Worm (Caenorhabditis elegans) whole organism, L3 larva: ENCODE measurements around the gene dsh-1.
A peak's percentile ranks its signal among the peaks of the same experiment; 100 is the strongest.

Experiments used
- R02D3.7 ChIP-seq: fragments of 150-350 bp; optimal IDR thresholded peaks from 2 replicates; lab custom pipeline; 2014; ENCODE audit warnings: missing biosample characterization, missing genetic modification characterization
- ZK546.5 ChIP-seq: sonication (generic microtip); optimal IDR thresholded peaks from 2 replicates; lab custom pipeline; 2017; ENCODE audit warnings: missing biosample characterization, missing genetic modification characterization
- aly-2 ChIP-seq: fragments of 150-350 bp; optimal IDR thresholded peaks from 2 replicates; lab custom pipeline; 2014; ENCODE audit warnings: missing biosample characterization, missing genetic modification characterization
- ama-1 ChIP-seq: fragments of 150-350 bp; optimal IDR thresholded peaks from 2 replicates; lab custom pipeline; 2018
- ceh-16 ChIP-seq: sonication (generic microtip); optimal IDR thresholded peaks from 2 replicates; lab custom pipeline; 2017; ENCODE audit warnings: missing biosample characterization, missing genetic modification characterization
- ceh-28 ChIP-seq: fragments of 150-350 bp; optimal IDR thresholded peaks from 2 replicates; lab custom pipeline; 2014; ENCODE audit warnings: missing biosample characterization, missing genetic modification reagents, missing genetic modification characterization
- ceh-82 ChIP-seq: fragments of 150-350 bp; optimal IDR thresholded peaks from 2 replicates; lab custom pipeline; 2014; ENCODE audit warnings: missing biosample characterization, missing genetic modification characterization
- ceh-9 ChIP-seq: sonication (generic microtip); optimal IDR thresholded peaks from 2 replicates; lab custom pipeline; 2018; ENCODE audit warnings: missing biosample characterization, missing genetic modification characterization
- daf-12 ChIP-seq: fragments of 150-350 bp; optimal IDR thresholded peaks from 2 replicates; lab custom pipeline; 2014; ENCODE audit warnings: missing biosample characterization, missing genetic modification reagents, missing genetic modification characterization
- egl-5 ChIP-seq: fragments of 150-350 bp; optimal IDR thresholded peaks from 2 replicates; lab custom pipeline; 2017; ENCODE audit warnings: missing biosample characterization, missing genetic modification reagents, missing genetic modification characterization, inconsistent platforms
- elt-1 ChIP-seq: fragments of 150-350 bp; optimal IDR thresholded peaks from 2 replicates; lab custom pipeline; 2014; ENCODE audit warnings: missing biosample characterization, missing genetic modification characterization
- elt-2 ChIP-seq: sonication (generic microtip); optimal IDR thresholded peaks from 2 replicates; lab custom pipeline; 2016; ENCODE audit warnings: missing genetic modification reagents, mild to moderate bottlenecking, missing genetic modification characterization, missing compliant biosample characterization
- elt-3 ChIP-seq, 3 experiments: fragments of 150-350 bp in 1 of 3; sonication (generic microtip) in 2 of 3; optimal IDR thresholded peaks; 2 replicates in 2 of 3; 4 replicates in 1 of 3; lab custom pipeline; 2014 to 2017; ENCODE audit warnings: missing biosample characterization in 3 of 3, missing genetic modification characterization in 3 of 3
- fkh-10 ChIP-seq: sonication (generic microtip); optimal IDR thresholded peaks from 2 replicates; lab custom pipeline; 2017; ENCODE audit warnings: missing biosample characterization, missing genetic modification reagents, missing genetic modification characterization
- fos-1 ChIP-seq: fragments of 150-350 bp; optimal IDR thresholded peaks from 2 replicates; lab custom pipeline; 2014; ENCODE audit warnings: missing biosample characterization, missing genetic modification characterization
- hmg-11 ChIP-seq: sonication (generic microtip); optimal IDR thresholded peaks from 2 replicates; lab custom pipeline; 2016; ENCODE audit warnings: missing genetic modification characterization, missing compliant biosample characterization
- jun-1 ChIP-seq: fragments of 150-350 bp; optimal IDR thresholded peaks from 2 replicates; lab custom pipeline; 2014; ENCODE audit warnings: missing biosample characterization, missing genetic modification reagents, missing genetic modification characterization
- lin-15B ChIP-seq: fragments of 150-350 bp; optimal IDR thresholded peaks from 2 replicates; lab custom pipeline; 2014; ENCODE audit warnings: missing biosample characterization, missing genetic modification characterization
- lin-39 ChIP-seq: fragments of 150-350 bp; optimal IDR thresholded peaks from 2 replicates; lab custom pipeline; 2018; ENCODE audit warnings: missing biosample characterization, missing genetic modification reagents, missing genetic modification characterization
- lsy-12 ChIP-seq: sonication (generic microtip); optimal IDR thresholded peaks from 2 replicates; lab custom pipeline; 2016; ENCODE audit warnings: mild to moderate bottlenecking, missing genetic modification characterization, missing compliant biosample characterization
- mml-1 ChIP-seq: fragments of 150-350 bp; sonication (generic microtip); optimal IDR thresholded peaks from 3 replicates; lab custom pipeline; 2014; ENCODE audit warnings: missing biosample characterization, missing genetic modification characterization
- nhr-11 ChIP-seq: fragments of 150-350 bp; optimal IDR thresholded peaks from 2 replicates; lab custom pipeline; 2014; ENCODE audit warnings: missing biosample characterization, missing genetic modification characterization
- nhr-237 ChIP-seq: fragments of 150-350 bp; optimal IDR thresholded peaks from 2 replicates; lab custom pipeline; 2014; ENCODE audit warnings: missing biosample characterization, missing genetic modification characterization
- nhr-28 ChIP-seq: fragments of 150-350 bp; optimal IDR thresholded peaks from 2 replicates; lab custom pipeline; 2014; ENCODE audit warnings: missing biosample characterization, missing genetic modification characterization
- nhr-43 ChIP-seq: sonication (generic microtip); optimal IDR thresholded peaks from 2 replicates; lab custom pipeline; 2016; ENCODE audit warnings: mild to moderate bottlenecking, missing genetic modification characterization, missing compliant biosample characterization; ENCODE audit not compliant: poor library complexity, severe bottlenecking
- nhr-76 ChIP-seq: fragments of 150-350 bp; sonication (generic microtip); optimal IDR thresholded peaks from 5 replicates; lab custom pipeline; 2014; ENCODE audit warnings: missing biosample characterization, missing genetic modification characterization
- nhr-77 ChIP-seq: fragments of 150-350 bp; optimal IDR thresholded peaks from 2 replicates; lab custom pipeline; 2014; ENCODE audit warnings: missing biosample characterization, missing genetic modification characterization
- pha-4 ChIP-seq: fragments of 150-350 bp; optimal IDR thresholded peaks from 2 replicates; lab custom pipeline; 2014; ENCODE audit warnings: missing biosample characterization, missing genetic modification reagents, missing genetic modification characterization
- pqm-1 ChIP-seq: fragments of 150-350 bp; optimal IDR thresholded peaks from 2 replicates; lab custom pipeline; 2017; ENCODE audit warnings: missing biosample characterization, missing genetic modification characterization, inconsistent platforms
- sea-2 ChIP-seq: fragments of 150-350 bp; sonication (generic microtip); optimal IDR thresholded peaks from 4 replicates; lab custom pipeline; 2014; ENCODE audit warnings: missing biosample characterization, missing genetic modification reagents, missing genetic modification characterization
- skn-1 ChIP-seq: fragments of 150-350 bp; optimal IDR thresholded peaks from 2 replicates; lab custom pipeline; 2014; ENCODE audit warnings: missing biosample characterization, missing genetic modification characterization
- snpc-4 ChIP-seq: fragments of 150-350 bp; optimal IDR thresholded peaks from 2 replicates; lab custom pipeline; 2014; ENCODE audit warnings: missing biosample characterization, missing genetic modification characterization
- unc-39 ChIP-seq: sonication (generic microtip); optimal IDR thresholded peaks from 4 replicates; lab custom pipeline; 2017; ENCODE audit warnings: missing biosample characterization, missing genetic modification characterization
- unc-62 ChIP-seq: fragments of 150-350 bp; sonication (generic microtip); optimal IDR thresholded peaks from 4 replicates; lab custom pipeline; 2014; ENCODE audit warnings: missing biosample characterization, missing genetic modification reagents, missing genetic modification characterization
- ztf-11 ChIP-seq: fragments of 150-350 bp; optimal IDR thresholded peaks from 2 replicates; lab custom pipeline; 2014; ENCODE audit warnings: missing biosample characterization, missing genetic modification characterization
- ztf-4 ChIP-seq: fragments of 150-350 bp; optimal IDR thresholded peaks from 2 replicates; lab custom pipeline; 2014; ENCODE audit warnings: missing biosample characterization, missing genetic modification characterization

dsh-1 gene

DNA sequence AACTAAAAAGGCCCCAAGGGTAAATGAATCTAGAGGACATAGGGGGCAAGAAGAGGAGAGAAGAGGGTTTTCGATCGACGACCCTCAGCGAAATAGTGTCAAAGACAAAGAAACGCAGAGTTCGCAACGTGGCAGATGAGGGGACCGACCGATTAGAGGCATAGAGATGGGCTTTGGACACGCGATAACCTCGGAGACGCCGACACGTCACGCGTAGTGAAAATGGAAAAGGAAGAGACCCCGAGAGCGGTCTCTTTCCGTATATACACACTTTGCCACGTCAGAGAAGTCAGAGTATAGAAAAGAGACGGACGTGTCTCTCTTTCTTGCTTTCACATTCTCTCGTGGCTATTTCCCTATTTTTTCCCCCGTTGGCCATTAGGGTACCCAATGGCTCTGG is 43.7 kb downstream of the dsh-1 start (continued):
- TF ChIP-seq nhr-77 (tag; lab: Kevin White, UChicago) (no peak), pqm-1 (tag; lab: Kevin White, UChicago) (no peak), elt-3 (tag; optimal IDR thresholded peaks at IDR 0.05; lab: Kevin White, UChicago) (no peak), ceh-82 (tag; lab: Kevin White, UChicago) (no peak)

DNA sequence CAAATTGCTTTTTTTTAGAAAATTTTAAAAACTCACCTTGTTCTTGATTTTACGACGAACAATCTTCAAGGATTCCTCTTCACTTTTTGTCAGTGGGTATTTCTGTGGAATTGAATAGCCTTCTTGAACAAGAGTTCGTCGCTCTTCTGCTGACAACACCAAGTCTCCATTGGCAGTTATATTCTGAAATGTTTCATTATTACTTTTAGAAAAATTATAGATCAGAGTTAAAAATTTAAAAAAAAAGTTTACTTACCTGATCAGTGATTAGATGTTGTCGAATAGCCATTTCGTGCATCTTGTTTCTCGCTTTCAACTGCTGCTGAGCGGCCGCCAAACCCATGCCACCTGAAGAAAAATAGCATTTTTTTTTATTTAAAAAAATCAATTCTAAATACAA is 44.9 kb downstream of the dsh-1 start:
- TF ChIP-seq ama-1 (lab: Kevin White, UChicago): peak; percentile 48
- no peak for TF ChIP-seq ztf-4 (tag; lab: Kevin White, UChicago)
- TF ChIP-seq, all 47 proteins: peak for 1

DNA sequence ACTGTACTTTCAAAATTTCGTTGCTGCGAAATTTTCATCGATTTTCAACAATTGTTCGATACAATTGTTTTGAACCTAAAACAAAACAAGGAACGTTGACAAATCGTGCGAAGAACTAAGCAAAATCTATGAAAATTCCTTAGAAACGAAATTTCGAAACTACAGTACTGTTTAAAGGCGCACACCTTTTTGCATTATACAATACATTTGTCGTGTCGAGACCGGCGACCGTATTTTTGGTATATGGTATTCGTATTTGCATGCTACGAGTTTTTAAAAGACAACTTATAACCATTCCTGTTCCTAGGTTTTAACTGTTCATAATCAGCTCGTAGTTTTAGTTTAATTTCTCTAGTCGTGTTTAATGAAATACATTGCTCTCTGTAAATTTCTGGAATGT is 46.6 kb downstream of the dsh-1 start:
- TF ChIP-seq nhr-237 (tag; lab: Kevin White, UChicago): no peak
- no peak for TF ChIP-seq daf-12
- no peak for TF ChIP-seq pqm-1 (tag; lab: Kevin White, UChicago)
- no peak for TF ChIP-seq nhr-77 (tag; lab: Kevin White, UChicago)
- TF ChIP-seq ama-1 (lab: Kevin White, UChicago): peak; percentile 23
- TF ChIP-seq egl-5 (tag; lab: Kevin White, UChicago): no peak
- TF ChIP-seq unc-62: no peak
- peak; percentile 28 for TF ChIP-seq elt-2 (tag; lab: Kevin White, UChicago)
- peak; percentile 36 for TF ChIP-seq nhr-43 (tag; lab: Kevin White, UChicago)

DNA sequence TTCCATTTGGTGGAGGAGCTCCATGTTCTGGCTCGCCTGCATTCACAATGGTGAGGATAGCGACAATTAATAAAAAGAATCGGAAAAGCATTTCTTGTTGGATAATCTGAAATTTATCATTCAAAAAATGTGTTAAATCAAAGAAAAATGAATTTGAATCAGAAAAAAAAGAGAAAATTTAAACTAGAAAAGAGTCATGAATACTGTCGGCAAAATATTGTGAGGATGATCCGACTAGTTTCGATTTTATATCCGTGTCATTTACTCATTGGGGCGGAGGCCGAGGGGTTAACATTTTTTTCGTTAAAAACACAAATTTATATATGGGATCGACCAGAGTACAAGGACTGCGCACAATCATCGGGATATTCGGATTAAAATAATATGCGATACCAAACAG is 47.3 kb downstream of the dsh-1 start, which contains the start of gene C27D6.12:
Gene C27D6.12 (minus strand): TSS at position 101 of the 400 bp plus-strand sequence.
- TF ChIP-seq lsy-12 (tag; lab: Kevin White, UChicago): no peak
- TF ChIP-seq ZK546.5 (tag; lab: Kevin White, UChicago): no peak
- no peak for TF ChIP-seq elt-2 (tag; lab: Kevin White, UChicago)
- TF ChIP-seq lin-15B (tag; lab: Kevin White, UChicago): no peak
- TF ChIP-seq ztf-4 (tag; lab: Kevin White, UChicago): no peak
- no peak for TF ChIP-seq nhr-237 (tag; lab: Kevin White, UChicago)
- no peak for TF ChIP-seq aly-2 (tag; lab: Kevin White, UChicago)
- no peak for TF ChIP-seq unc-39 (tag; lab: Kevin White, UChicago)
- TF ChIP-seq pqm-1 (tag; lab: Kevin White, UChicago): no peak
- TF ChIP-seq elt-1 (tag; lab: Kevin White, UChicago): no peak
- TF ChIP-seq egl-5 (tag; lab: Kevin White, UChicago): no peak
- TF ChIP-seq fos-1: no peak
- no peak for TF ChIP-seq ztf-11 (tag; lab: Kevin White, UChicago)

DNA sequence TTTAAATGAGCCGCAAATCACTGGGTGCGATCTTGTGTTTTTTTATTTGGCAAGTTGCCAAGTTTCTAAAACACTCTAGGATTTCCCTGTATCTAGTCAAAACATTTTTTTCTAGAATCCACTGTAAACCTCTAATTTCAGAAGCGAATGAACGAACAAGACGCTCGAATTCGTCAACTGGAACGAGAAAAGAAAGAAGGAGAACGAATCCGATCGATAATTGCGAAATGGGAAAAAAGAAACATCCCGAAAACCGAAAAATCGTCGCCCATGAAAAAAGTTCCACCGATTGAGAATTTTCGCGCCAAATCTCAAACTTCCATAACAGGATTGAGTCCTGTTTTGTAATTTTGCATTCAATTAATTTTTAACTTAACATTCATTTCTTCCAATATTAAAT is 48.2 kb downstream of the dsh-1 start:
- no peak for TF ChIP-seq lin-39 (tag; lab: Kevin White, UChicago)
- no peak for TF ChIP-seq daf-12
- TF ChIP-seq elt-3 (tag; optimal IDR thresholded peaks at IDR 0.05; lab: Kevin White, UChicago): no peak
- no peak for TF ChIP-seq nhr-28 (tag; lab: Kevin White, UChicago)
- TF ChIP-seq nhr-76 (tag; lab: Kevin White, UChicago): no peak
- TF ChIP-seq R02D3.7 (tag; lab: Kevin White, UChicago): no peak
- TF ChIP-seq ceh-82 (tag; lab: Kevin White, UChicago): no peak
- TF ChIP-seq ceh-16 (tag; lab: Kevin White, UChicago): no peak
- TF ChIP-seq fos-1: no peak
- no peak for TF ChIP-seq pha-4 (tag; lab: Kevin White, UChicago)
- TF ChIP-seq ceh-9 (tag; lab: Kevin White, UChicago): no peak

DNA sequence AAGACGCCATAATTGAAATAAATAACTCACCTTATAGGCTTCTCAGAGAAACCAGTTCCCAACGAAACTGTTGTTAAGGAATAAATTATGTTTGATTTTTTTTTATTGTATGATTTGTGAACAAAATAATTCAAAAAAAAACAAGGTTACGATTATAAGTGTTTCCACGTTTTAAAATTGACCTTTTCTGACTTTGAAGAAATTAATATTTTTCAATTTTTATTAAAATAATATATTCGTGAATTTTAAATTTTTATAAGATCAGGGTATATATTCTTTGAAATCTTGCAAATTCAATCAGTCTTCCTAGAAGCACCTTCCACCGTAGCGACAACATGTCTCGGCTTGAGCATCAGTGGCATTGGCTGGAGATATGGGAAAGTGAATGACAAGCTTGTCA is 50.8 kb downstream of the dsh-1 start, which contains the start of gene C27D6.3:
Gene C27D6.3 (minus strand): TSS at position 101 of the 400 bp plus-strand sequence.
- no peak for TF ChIP-seq nhr-11
- no peak for TF ChIP-seq elt-3 (tag; optimal IDR thresholded peaks at IDR 0.05; lab: Kevin White, UChicago)
- no peak for TF ChIP-seq unc-39 (tag; lab: Kevin White, UChicago)
- TF ChIP-seq ceh-9 (tag; lab: Kevin White, UChicago): no peak
- TF ChIP-seq skn-1 (tag; lab: Kevin White, UChicago): no peak
- TF ChIP-seq aly-2 (tag; lab: Kevin White, UChicago): no peak
- no peak for TF ChIP-seq snpc-4 (tag; lab: Kevin White, UChicago)
- TF ChIP-seq fkh-10 (GFP tag; lab: Kevin White, UChicago): no peak
- no peak for TF ChIP-seq lsy-12 (tag; lab: Kevin White, UChicago)
- no peak for TF ChIP-seq jun-1
- TF ChIP-seq pha-4 (tag; lab: Kevin White, UChicago): no peak
- TF ChIP-seq mml-1: no peak
- no peak for TF ChIP-seq ceh-28 (tag; lab: Kevin White, UChicago)
- no peak for TF ChIP-seq sea-2 (GFP tag; lab: Kevin White, UChicago)
- no peak for TF ChIP-seq lin-15B (tag; lab: Kevin White, UChicago)
- TF ChIP-seq hmg-11 (tag; lab: Kevin White, UChicago): no peak
- TF ChIP-seq, all 47 proteins: peak for 0
